Worm (Caenorhabditis elegans) whole organism, L1 larva: ENCODE data around the gene prx-2.

Source experiments
- aha-1 ChIP-seq: fragments of 150-350 bp; optimal IDR thresholded peaks from 2 replicates; lab custom pipeline; 2014; ENCODE audit warnings: missing biosample characterization, missing genetic modification characterization
- ama-1 ChIP-seq: fragments of 150-350 bp; optimal IDR thresholded peaks from 2 replicates; lab custom pipeline; 2014
- blmp-1 ChIP-seq: fragments of 150-350 bp; optimal IDR thresholded peaks from 2 replicates; lab custom pipeline; 2014; ENCODE audit warnings: missing biosample characterization, missing genetic modification characterization
- hlh-17 ChIP-seq: fragments of 200-800 bp; sonication (Bioruptor generic); optimal IDR thresholded peaks from 2 replicates; lab custom pipeline; 2018; ENCODE audit warnings: missing genetic modification characterization, mild to moderate bottlenecking, missing compliant biosample characterization, moderate library complexity, borderline replicate concordance
- lir-3 ChIP-seq: sonication (generic microtip); optimal IDR thresholded peaks from 2 replicates; lab custom pipeline; 2016; ENCODE audit warnings: mild to moderate bottlenecking, missing genetic modification characterization, moderate library complexity, missing compliant biosample characterization; ENCODE audit not compliant: poor library complexity
- nhr-77 ChIP-seq: fragments of 150-350 bp; optimal IDR thresholded peaks from 2 replicates; lab custom pipeline; 2014; ENCODE audit warnings: missing biosample characterization, missing genetic modification characterization
- snpc-4 ChIP-seq: fragments of 150-350 bp; optimal IDR thresholded peaks from 2 replicates; lab custom pipeline; 2014; ENCODE audit warnings: missing biosample characterization, missing genetic modification characterization

DNA sequence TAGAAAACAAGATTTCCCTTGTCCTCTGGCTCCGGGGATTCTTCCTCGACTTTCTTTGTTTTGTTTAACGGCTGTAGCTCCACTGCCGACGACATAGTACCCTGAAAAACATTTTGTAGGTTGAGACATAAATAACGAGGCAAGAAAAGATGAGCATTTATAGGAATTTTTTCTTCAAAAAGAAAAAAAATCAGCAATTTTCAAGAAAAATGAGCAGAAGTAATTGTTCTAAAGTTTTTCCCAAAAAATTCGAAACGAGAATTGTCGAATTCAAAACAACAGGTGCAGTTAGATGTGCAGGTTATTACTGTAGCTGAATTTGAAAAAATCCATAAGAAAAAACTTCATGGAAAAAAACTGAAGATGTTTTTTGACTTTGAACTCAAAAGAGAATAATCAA lies 11.4 kb downstream of the prx-2 start, which contains the start of gene ent-1:
- TF ChIP-seq ama-1, result no peak
- no peak for TF ChIP-seq nhr-77 (tag; lab: Kevin White, UChicago)
- no peak for TF ChIP-seq snpc-4 (tag; lab: Kevin White, UChicago)
- TF ChIP-seq hlh-17 (GFP tag; lab: Kevin White, UChicago), result no peak
- TF ChIP-seq lir-3 (tag; lab: Kevin White, UChicago), result no peak
- TF ChIP-seq blmp-1 (tag; lab: Kevin White, UChicago), result no peak
- TF ChIP-seq aha-1 (tag; lab: Kevin White, UChicago), result no peak
